Worm (Caenorhabditis elegans): ENCODE results near the gene clec-32.

DNA sequence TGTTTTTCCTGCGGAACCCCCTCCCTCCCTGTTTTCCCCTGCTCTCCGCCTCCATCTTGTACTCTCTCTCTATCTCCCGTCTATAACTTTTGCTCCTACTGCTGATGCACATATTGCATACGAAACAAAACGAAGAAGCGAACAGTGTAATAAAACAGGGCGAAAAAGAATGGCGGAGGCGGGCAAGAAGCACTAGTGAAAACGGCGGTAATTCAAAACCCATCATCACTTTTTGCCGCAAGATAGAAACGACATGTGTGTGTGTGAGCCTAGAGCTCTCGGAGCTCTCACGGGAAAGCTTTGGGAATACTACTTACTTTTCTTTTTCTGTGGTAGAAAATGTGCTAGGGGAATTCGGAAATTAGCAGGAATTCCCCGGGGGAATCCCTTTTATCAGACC lies 25.5 kb downstream of the clec-32 start:
- TF ChIP-seq ama-1 (optimal IDR thresholded peaks at IDR 0.05) (no peak), flt-1 (GFP tag; IDR thresholded peaks at IDR 0.05) (no peak), hnd-1 (tag; optimal IDR thresholded peaks at IDR 0.05) (no peak), sea-1 (GFP tag; conservative IDR thresholded peaks at IDR 0.05) (no peak), ceh-13 (GFP tag; optimal IDR thresholded peaks at IDR 0.05) (no peak), tra-4 (tag; optimal IDR thresholded peaks at IDR 0.05) (no peak), F13C5.2 (tag; optimal IDR thresholded peaks at IDR 0.05) (no peak)
